Worm (Caenorhabditis elegans): ENCODE measurements around the gene Y54F10BM.6.
"Not testable (repeated sequence)": the region's sequence is repeated elsewhere in the genome, so short reads cannot be mapped to it uniquely, and the experiment has no call there.

DNA sequence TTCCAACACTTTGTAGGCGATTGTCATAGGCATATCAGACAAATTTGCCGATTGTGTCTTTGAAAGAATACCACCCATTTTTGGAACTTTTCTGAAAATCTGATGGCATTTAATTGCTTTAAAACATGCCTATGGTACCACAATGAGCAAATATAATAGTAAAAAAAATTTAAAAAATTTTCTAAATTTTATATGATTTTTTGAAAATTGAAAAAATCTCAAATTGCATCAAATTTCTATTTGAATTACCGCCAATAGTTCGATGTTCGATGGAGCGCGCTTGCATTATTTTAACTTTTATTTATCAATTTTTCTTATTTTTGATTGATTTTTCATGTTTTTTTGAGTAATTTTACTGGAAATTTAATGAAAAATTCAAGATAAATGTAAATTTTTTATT, 1.7 kb upstream of the Y54F10BM.6 start, which contains the start of gene fbxa-42:
- not testable (repeated sequence) for TF ChIP-seq ceh-9 (tag; optimal IDR thresholded peaks at IDR 0.05); nhr-76 (tag; optimal IDR thresholded peaks at IDR 0.05); tbx-2 (tag; optimal IDR thresholded peaks at IDR 0.05); fkh-10 (GFP tag; optimal IDR thresholded peaks at IDR 0.05); ceh-16 (tag; optimal IDR thresholded peaks at IDR 0.05); nhr-25 (tag; optimal IDR thresholded peaks at IDR 0.05)
